Fruit fly (Drosophila melanogaster) whole organism, prepupa: ENCODE data around the gene CG7692.

ENCODE experiments used
- Blimp-1 ChIP-seq: fragments of 200-800 bp; sonication (Bioruptor generic); optimal IDR thresholded peaks from 3 replicates; lab custom pipeline; 2017; ENCODE audit warnings: missing biosample characterization, missing genetic modification characterization, mild to moderate bottlenecking, moderate library complexity, missing genetic modification reagents
- CG10631 ChIP-seq: fragments of 200-800 bp; sonication (Bioruptor generic); optimal IDR thresholded peaks from 2 replicates; lab custom pipeline; 2016; ENCODE audit warnings: missing biosample characterization, missing genetic modification characterization
- CG11294 ChIP-seq: fragments of 200-800 bp; sonication (Bioruptor generic); IDR thresholded peaks from 2 replicates; pipeline ENCODE4 v1.3.6; 2022; ENCODE audit warnings: missing biosample characterization, missing genetic modification characterization
- CG11762 ChIP-seq: fragments of 200-800 bp; sonication (Bioruptor generic); optimal IDR thresholded peaks from 3 replicates; lab custom pipeline; 2016; ENCODE audit warnings: missing biosample characterization, missing genetic modification characterization; ENCODE audit not compliant: insufficient read depth
- CG11902 ChIP-seq: fragments of 200-800 bp; sonication (Bioruptor generic); optimal IDR thresholded peaks from 3 replicates; lab custom pipeline; 2016; ENCODE audit warnings: missing biosample characterization, missing genetic modification characterization
- CG1621 ChIP-seq: fragments of 200-800 bp; sonication (Bioruptor generic); optimal IDR thresholded peaks from 3 replicates; lab custom pipeline; 2018; ENCODE audit warnings: missing biosample characterization, mild to moderate bottlenecking, missing genetic modification characterization
- CG16779 ChIP-seq: fragments of 200-800 bp; sonication (Bioruptor generic); optimal IDR thresholded peaks from 3 replicates; lab custom pipeline; 2017; ENCODE audit warnings: missing biosample characterization, mild to moderate bottlenecking, missing genetic modification characterization
- CG3032 ChIP-seq: fragments of 200-800 bp; optimal IDR thresholded peaks from 2 replicates; lab custom pipeline; 2019; ENCODE audit warnings: missing biosample characterization, mild to moderate bottlenecking, missing genetic modification characterization, moderate library complexity
- CG32006 ChIP-seq: fragments of 200-800 bp; sonication (Bioruptor generic); optimal IDR thresholded peaks from 3 replicates; lab custom pipeline; 2017; ENCODE audit warnings: missing biosample characterization, mild to moderate bottlenecking, missing genetic modification characterization
- CG6163 ChIP-seq: fragments of 200-800 bp; sonication (Bioruptor generic); IDR thresholded peaks from 3 replicates; pipeline ENCODE4 v1.3.6; 2022; ENCODE audit warnings: missing biosample characterization, missing genetic modification characterization
- CG6792 ChIP-seq: fragments of 200-800 bp; sonication (Bioruptor generic); optimal IDR thresholded peaks from 3 replicates; lab custom pipeline; 2016; ENCODE audit warnings: missing biosample characterization, missing genetic modification characterization
- CG6808 ChIP-seq: fragments of 200-800 bp; sonication (Bioruptor generic); optimal IDR thresholded peaks from 3 replicates; lab custom pipeline; 2017; ENCODE audit warnings: missing biosample characterization, missing genetic modification characterization, mild to moderate bottlenecking, moderate library complexity, missing genetic modification reagents
- CG6854 ChIP-seq: fragments of 200-800 bp; sonication (Bioruptor generic); optimal IDR thresholded peaks from 2 replicates; lab custom pipeline; 2017; ENCODE audit warnings: missing biosample characterization, mild to moderate bottlenecking, missing genetic modification characterization
- CG7368 ChIP-seq: fragments of 200-800 bp; sonication (Bioruptor generic); optimal IDR thresholded peaks from 3 replicates; lab custom pipeline; 2016; ENCODE audit warnings: missing biosample characterization, missing genetic modification characterization
- CG8632 ChIP-seq: fragments of 200-800 bp; sonication (Bioruptor generic); optimal IDR thresholded peaks from 3 replicates; lab custom pipeline; 2016; ENCODE audit warnings: missing biosample characterization, missing genetic modification characterization
- CG9139 ChIP-seq: fragments of 200-800 bp; sonication (Bioruptor generic); optimal IDR thresholded peaks from 3 replicates; lab custom pipeline; 2017; ENCODE audit warnings: missing biosample characterization, mild to moderate bottlenecking, missing genetic modification characterization
- Eip78C ChIP-seq: fragments of 200-800 bp; sonication (Bioruptor generic); peaks from one replicate; lab custom pipeline; 2016; ENCODE audit warnings: missing biosample characterization, missing genetic modification characterization
- Eip93F ChIP-seq: fragments of 200-800 bp; sonication (Bioruptor generic); optimal IDR thresholded peaks from 2 replicates; lab custom pipeline; 2016; ENCODE audit warnings: missing biosample characterization, mild to moderate bottlenecking, missing genetic modification characterization
- Ets96B ChIP-seq: fragments of 200-800 bp; optimal IDR thresholded peaks from 2 replicates; lab custom pipeline; 2019; ENCODE audit warnings: missing biosample characterization, mild to moderate bottlenecking, missing genetic modification characterization, moderate library complexity
- Gug ChIP-seq: fragments of 200-800 bp; sonication (Bioruptor generic); IDR thresholded peaks from 2 replicates; pipeline ENCODE4 v1.3.6; 2022; ENCODE audit warnings: missing biosample characterization, missing genetic modification characterization
- Hr38 ChIP-seq: sonication (Bioruptor generic); optimal IDR thresholded peaks from 2 replicates; lab custom pipeline; 2016; ENCODE audit warnings: missing biosample characterization, missing genetic modification characterization
- Hr39 ChIP-seq: fragments of 200-800 bp; sonication (Bioruptor generic); optimal IDR thresholded peaks from 2 replicates; lab custom pipeline; 2016; ENCODE audit warnings: missing biosample characterization, missing genetic modification characterization
- Hr4 ChIP-seq: fragments of 200-800 bp; sonication (Bioruptor generic); optimal IDR thresholded peaks from 3 replicates; lab custom pipeline; 2016; ENCODE audit warnings: missing biosample characterization, missing genetic modification characterization
- Lpt ChIP-seq: fragments of 200-800 bp; sonication (Bioruptor generic); optimal IDR thresholded peaks from 3 replicates; lab custom pipeline; 2016; ENCODE audit warnings: missing biosample characterization, missing genetic modification characterization
- OdsH ChIP-seq: fragments of 200-800 bp; sonication (Bioruptor generic); optimal IDR thresholded peaks from 3 replicates; lab custom pipeline; 2016; ENCODE audit warnings: missing biosample characterization, missing genetic modification characterization
- Smox ChIP-seq: fragments of 200-800 bp; sonication (Bioruptor generic); optimal IDR thresholded peaks from 3 replicates; lab custom pipeline; 2016; ENCODE audit warnings: missing biosample characterization, missing genetic modification characterization
- Sox14 ChIP-seq: fragments of 200-800 bp; sonication (Bioruptor generic); optimal IDR thresholded peaks from 3 replicates; lab custom pipeline; 2016; ENCODE audit warnings: missing biosample characterization, missing genetic modification characterization
- Sox15 ChIP-seq: fragments of 200-800 bp; sonication (Bioruptor generic); optimal IDR thresholded peaks from 3 replicates; lab custom pipeline; 2016; ENCODE audit warnings: missing biosample characterization, missing genetic modification characterization
- achi ChIP-seq: fragments of 200-800 bp; sonication (Bioruptor generic); optimal IDR thresholded peaks from 3 replicates; lab custom pipeline; 2016; ENCODE audit warnings: missing biosample characterization, missing genetic modification characterization
- cyc ChIP-seq: fragments of 200-800 bp; sonication (Bioruptor generic); optimal IDR thresholded peaks from 3 replicates; lab custom pipeline; 2016; ENCODE audit warnings: missing biosample characterization, missing genetic modification characterization
- dac ChIP-seq: fragments of 200-800 bp; sonication (Bioruptor generic); optimal IDR thresholded peaks from 2 replicates; lab custom pipeline; 2017; ENCODE audit warnings: missing biosample characterization, mild to moderate bottlenecking, missing genetic modification characterization
- dsx ChIP-seq: fragments of 200-800 bp; optimal IDR thresholded peaks from 3 replicates; lab custom pipeline; 2019; ENCODE audit warnings: missing biosample characterization, mild to moderate bottlenecking, missing genetic modification characterization, moderate library complexity; ENCODE audit not compliant: poor library complexity, severe bottlenecking
- eg ChIP-seq: fragments of 200-800 bp; sonication (Bioruptor generic); IDR thresholded peaks from 3 replicates; pipeline ENCODE4 v1.3.6; 2022; ENCODE audit warnings: missing biosample characterization, missing genetic modification characterization
- esn ChIP-seq: fragments of 200-800 bp; sonication (Bioruptor generic); optimal IDR thresholded peaks from 2 replicates; lab custom pipeline; 2016; ENCODE audit warnings: missing biosample characterization, mild to moderate bottlenecking, missing genetic modification characterization, moderate library complexity
- fd59A ChIP-seq: fragments of 200-800 bp; sonication (Bioruptor generic); optimal IDR thresholded peaks from 2 replicates; lab custom pipeline; 2017; ENCODE audit warnings: missing biosample characterization, mild to moderate bottlenecking, missing genetic modification characterization, missing genetic modification reagents
- fd85E ChIP-seq: fragments of 200-800 bp; sonication (Bioruptor generic); optimal IDR thresholded peaks from 3 replicates; lab custom pipeline; 2016; ENCODE audit warnings: missing biosample characterization, missing genetic modification characterization
- fkh ChIP-seq: fragments of 200-800 bp; sonication (Bioruptor generic); optimal IDR thresholded peaks from 3 replicates; lab custom pipeline; 2017; ENCODE audit warnings: missing biosample characterization, mild to moderate bottlenecking, missing genetic modification characterization, moderate library complexity
- lz ChIP-seq: fragments of 200-800 bp; sonication (Bioruptor generic); optimal IDR thresholded peaks from 3 replicates; lab custom pipeline; 2016; ENCODE audit warnings: missing biosample characterization, missing genetic modification characterization
- pdm3 ChIP-seq: fragments of 200-800 bp; sonication (Bioruptor generic); optimal IDR thresholded peaks from 3 replicates; lab custom pipeline; 2016; ENCODE audit warnings: missing biosample characterization, missing genetic modification characterization
- salr ChIP-seq, 2 experiments: fragments of 200-800 bp; sonication (Bioruptor generic); optimal IDR thresholded peaks; 3 replicates each; lab custom pipeline; 2016 to 2018; ENCODE audit warnings: missing biosample characterization in 2 of 2, missing genetic modification characterization in 2 of 2, mild to moderate bottlenecking in 1 of 2
- spab ChIP-seq: fragments of 200-800 bp; sonication (Bioruptor generic); optimal IDR thresholded peaks from 2 replicates; lab custom pipeline; 2017; ENCODE audit warnings: missing biosample characterization, mild to moderate bottlenecking, missing genetic modification characterization, missing genetic modification reagents
- ss ChIP-seq, 2 experiments: fragments of 200-800 bp; sonication (Bioruptor generic); optimal IDR thresholded peaks; 2 replicates in 1 of 2; 3 replicates in 1 of 2; lab custom pipeline; 2017 to 2018; ENCODE audit warnings: mild to moderate bottlenecking in 2 of 2, missing biosample characterization in 2 of 2, missing genetic modification characterization in 2 of 2, moderate library complexity in 1 of 2
- svp ChIP-seq: fragments of 200-800 bp; sonication (Bioruptor generic); peaks from one replicate; lab custom pipeline; 2016; ENCODE audit warnings: missing biosample characterization, missing genetic modification characterization
- topi ChIP-seq: fragments of 200-800 bp; sonication (Bioruptor generic); optimal IDR thresholded peaks from 3 replicates; lab custom pipeline; 2016; ENCODE audit warnings: missing biosample characterization, missing genetic modification characterization
- vri ChIP-seq: fragments of 200-800 bp; sonication (Bioruptor generic); optimal IDR thresholded peaks from 3 replicates; lab custom pipeline; 2016; ENCODE audit warnings: missing biosample characterization, mild to moderate bottlenecking, missing genetic modification characterization

The CG7692 gene

dm6 chr3L:17364023-17364422, 12.4 kb downstream of the CG7692 start:
- TF ChIP-seq Eip93F (GFP tag; lab: Kevin White, UChicago): no peak
- TF ChIP-seq svp (GFP tag; lab: Kevin White, UChicago): no peak
- TF ChIP-seq achi: no peak
- TF ChIP-seq CG16779: no peak

- no peak for TF ChIP-seq CG6808
- no peak for TF ChIP-seq CG11294 (GFP tag; lab: Robert Waterston, UW)
- TF ChIP-seq Hr39 (GFP tag; lab: Kevin White, UChicago): no peak
- no peak for TF ChIP-seq Blimp-1 (GFP tag; lab: Kevin White, UChicago)
- no peak for TF ChIP-seq CG8632 (GFP tag; lab: Kevin White, UChicago)
- TF ChIP-seq CG6854 (GFP tag; lab: Kevin White, UChicago): no peak
- TF ChIP-seq dac (GFP tag; lab: Kevin White, UChicago): no peak
- TF ChIP-seq OdsH (GFP tag; lab: Kevin White, UChicago): no peak
- TF ChIP-seq cyc (GFP tag; lab: Kevin White, UChicago): no peak
- no peak for TF ChIP-seq vri (GFP tag; lab: Kevin White, UChicago)
- TF ChIP-seq Eip93F (GFP tag; lab: Kevin White, UChicago): no peak
- no peak for TF ChIP-seq lz (GFP tag; lab: Kevin White, UChicago)
- TF ChIP-seq CG16779: no peak
- no peak for TF ChIP-seq CG1621
- TF ChIP-seq Smox (GFP tag; lab: Kevin White, UChicago): no peak
- no peak for TF ChIP-seq CG11902 (GFP tag; lab: Kevin White, UChicago)
- TF ChIP-seq salr (GFP tag; optimal IDR thresholded peaks at IDR 0.05; lab: Kevin White, UChicago): no peak
- no peak for TF ChIP-seq eg (GFP tag; lab: Robert Waterston, UW)
Observed at dm6 chr3L:17366936-17367335, 15.3 kb downstream of the CG7692 start.

- TF ChIP-seq fd85E: no peak
- TF ChIP-seq Hr4 (GFP tag; lab: Kevin White, UChicago): no peak
- TF ChIP-seq Eip78C (GFP tag; lab: Kevin White, UChicago): no peak
- TF ChIP-seq spab (GFP tag; lab: Kevin White, UChicago): no peak
- TF ChIP-seq fd59A: no peak
- TF ChIP-seq CG3032: no peak
- TF ChIP-seq dsx (GFP tag; lab: Kevin White, UChicago): no peak
- no peak for TF ChIP-seq Sox14 (GFP tag; lab: Kevin White, UChicago)
- TF ChIP-seq CG11902 (GFP tag; lab: Kevin White, UChicago): no peak
- no peak for TF ChIP-seq CG6792
- TF ChIP-seq esn: no peak
- TF ChIP-seq fkh (GFP tag; lab: Kevin White, UChicago): no peak
- no peak for TF ChIP-seq CG11294 (GFP tag; lab: Robert Waterston, UW)
- no peak for TF ChIP-seq CG7368 (GFP tag; lab: Kevin White, UChicago)
- no peak for TF ChIP-seq Blimp-1 (GFP tag; lab: Kevin White, UChicago)
- no peak for TF ChIP-seq Gug (GFP tag; lab: Robert Waterston, UW)
- peak; percentile 63 for TF ChIP-seq CG32006 (GFP tag; lab: Kevin White, UChicago)
- peak; percentile 69 for TF ChIP-seq eg (GFP tag; lab: Robert Waterston, UW)
- no peak for TF ChIP-seq ss (GFP tag; optimal IDR thresholded peaks at IDR 0.05; lab: Kevin White, UChicago)
- TF ChIP-seq Lpt: peak; percentile 40
- TF ChIP-seq Hr38 (GFP tag; lab: Kevin White, UChicago): no peak
- no peak for TF ChIP-seq OdsH (GFP tag; lab: Kevin White, UChicago)
- TF ChIP-seq cyc (GFP tag; lab: Kevin White, UChicago): no peak
- no peak for TF ChIP-seq CG8632 (GFP tag; lab: Kevin White, UChicago)
- TF ChIP-seq Hr39 (GFP tag; lab: Kevin White, UChicago): no peak
- no peak for TF ChIP-seq pdm3 (GFP tag; lab: Kevin White, UChicago)
- no peak for TF ChIP-seq lz (GFP tag; lab: Kevin White, UChicago)
- TF ChIP-seq Sox15 (GFP tag; lab: Kevin White, UChicago): no peak
- TF ChIP-seq CG9139 (GFP tag; lab: Kevin White, UChicago): no peak
- no peak for TF ChIP-seq CG16779
- no peak for TF ChIP-seq svp (GFP tag; lab: Kevin White, UChicago)
- no peak for TF ChIP-seq CG6163
- TF ChIP-seq topi (GFP tag; lab: Kevin White, UChicago): no peak
- TF ChIP-seq CG11762 (GFP tag; lab: Kevin White, UChicago): no peak
- peak; percentile 3 for TF ChIP-seq CG10631
- TF ChIP-seq CG6808: no peak
- no peak for TF ChIP-seq Eip93F (GFP tag; lab: Kevin White, UChicago)
- TF ChIP-seq Ets96B (tag; lab: Kevin White, UChicago): no peak
Observed at dm6 chr3L:17374956-17375621, 23.5 kb downstream of the CG7692 start.
